Fruit fly (Drosophila melanogaster) whole organism, embryonic: ENCODE data around the gene bbg.

Experiments
- Blimp-1 ChIP-seq: fragments of 200-800 bp; sonication (Bioruptor generic); optimal IDR thresholded peaks from 3 replicates; lab custom pipeline; 2018; ENCODE audit warnings: missing biosample characterization, missing genetic modification characterization, mild to moderate bottlenecking, moderate library complexity, missing genetic modification reagents
- CG13624 ChIP-seq: fragments of 200-800 bp; sonication (Bioruptor generic); optimal IDR thresholded peaks from 2 replicates; lab custom pipeline; 2016; ENCODE audit warnings: missing biosample characterization, missing genetic modification characterization
- CG15269 ChIP-seq: fragments of 200-800 bp; sonication (Bioruptor generic); optimal IDR thresholded peaks from 2 replicates; lab custom pipeline; 2018; ENCODE audit warnings: missing biosample characterization, mild to moderate bottlenecking, missing genetic modification characterization, moderate library complexity
- Dll ChIP-seq: fragments of 200-800 bp; sonication (Bioruptor generic); IDR thresholded peaks from 4 replicates; pipeline ENCODE4 v1.3.6; 2022; ENCODE audit warnings: missing biosample characterization, missing genetic modification characterization; ENCODE audit not compliant: partially characterized antibody
- Gsc ChIP-seq: fragments of 200-800 bp; sonication (Bioruptor generic); IDR thresholded peaks from 2 replicates; pipeline ENCODE4 v1.3.6; 2022; ENCODE audit warnings: missing biosample characterization, missing genetic modification characterization
- Kr ChIP-seq: fragments of 200-800 bp; sonication (Bioruptor generic); optimal IDR thresholded peaks from 2 replicates; lab custom pipeline; 2017; ENCODE audit warnings: missing biosample characterization, mild to moderate bottlenecking, missing genetic modification characterization
- Mrtf ChIP-seq: fragments of 200-800 bp; sonication (Bioruptor generic); IDR thresholded peaks from 3 replicates; pipeline ENCODE4 v1.3.6; 2022; ENCODE audit warnings: missing biosample characterization, missing genetic modification characterization
- gt ChIP-seq: fragments of 200-800 bp; sonication (Bioruptor generic); IDR thresholded peaks from 2 replicates; pipeline ENCODE4 v1.3.6; 2022; ENCODE audit warnings: missing biosample characterization, missing genetic modification characterization
- scrt ChIP-seq: fragments of 200-800 bp; sonication (Bioruptor generic); optimal IDR thresholded peaks from 2 replicates; lab custom pipeline; 2018; ENCODE audit warnings: missing biosample characterization, mild to moderate bottlenecking, missing genetic modification characterization, moderate library complexity
- sqz ChIP-seq: fragments of 200-800 bp; sonication (Bioruptor generic); optimal IDR thresholded peaks from 3 replicates; lab custom pipeline; 2018; ENCODE audit warnings: missing biosample characterization, mild to moderate bottlenecking, missing genetic modification characterization
- vfl ChIP-seq: fragments of 200-800 bp; sonication (Bioruptor generic); optimal IDR thresholded peaks from 2 replicates; lab custom pipeline; 2016; ENCODE audit warnings: missing biosample characterization, missing genetic modification characterization

DNA sequence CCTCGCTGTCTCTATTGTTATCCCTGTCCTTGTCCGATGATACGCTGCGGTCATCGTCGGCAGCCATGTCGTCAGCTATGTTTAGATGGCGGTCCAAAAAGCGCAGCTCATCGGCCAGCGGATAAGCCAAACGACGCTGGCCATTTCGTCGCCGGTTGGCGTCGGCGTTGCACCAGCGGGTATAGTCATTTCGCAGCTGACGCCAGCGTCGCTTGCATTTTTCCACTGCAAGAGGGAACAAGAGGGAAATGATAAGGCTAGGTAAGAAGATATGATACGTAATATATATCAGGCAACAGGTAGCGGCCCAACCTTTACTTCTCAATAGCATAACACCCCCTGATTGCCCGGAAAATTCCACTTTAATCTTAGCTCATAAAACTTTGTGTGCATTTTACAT is 129.5 kb downstream of the bbg start:
- TF ChIP-seq Gsc (no peak), CG13624 (no peak), gt (GFP tag; lab: Robert Waterston, UW) (no peak), CG15269 (tag; lab: Kevin White, UChicago) (no peak), scrt (GFP tag; lab: Kevin White, UChicago) (no peak), Mrtf (no peak), vfl (GFP tag; lab: Kevin White, UChicago) (no peak), sqz (GFP tag; lab: Kevin White, UChicago) (no peak), Dll (GFP tag; lab: Robert Waterston, UW) (no peak), Blimp-1 (GFP tag; lab: Kevin White, UChicago) (no peak), Kr (GFP tag; lab: Kevin White, UChicago) (no peak)
